Worm (Caenorhabditis elegans) whole organism, late embryonic: ENCODE results near the gene F19B10.6.

Source experiments
- ama-1 ChIP-seq: fragments of 150-350 bp; optimal IDR thresholded peaks from 2 replicates; lab custom pipeline; 2014
- fax-1 ChIP-seq: sonication (generic microtip); optimal IDR thresholded peaks from 2 replicates; lab custom pipeline; 2016; ENCODE audit warnings: missing genotype, missing genetic modification characterization, missing compliant biosample characterization
- mec-3 ChIP-seq: sonication (generic microtip); optimal IDR thresholded peaks from 2 replicates; lab custom pipeline; 2016; ENCODE audit warnings: borderline replicate concordance, missing genetic modification characterization, missing compliant biosample characterization

ce11 chrII:3675176-3675575 lies 11.5 kb upstream of the F19B10.6 start, which contains the start of gene F19B10.2:
- no peak for TF ChIP-seq ama-1 (lab: Kevin White, UChicago)
- no peak for TF ChIP-seq mec-3 (tag; lab: Kevin White, UChicago)
- no peak for TF ChIP-seq fax-1
